Fruit fly (Drosophila melanogaster) S2 (cell line): ENCODE measurements around the gene CG43290.

Experiments used
- CG8478 ChIP-seq: fragments of >200 bp; optimal IDR thresholded peaks from 2 replicates; lab custom pipeline; 2018
- CTCF ChIP-seq, 2 experiments: fragments of >200 bp; optimal IDR thresholded peaks; 2 replicates each; lab custom pipeline; 2018

Gene CG43290

dm6 chr3R:7349452-7349851 is at the start of gene CG43290:
TSS of gene CG43290 (minus strand) at chr3R:7349552.
- TF ChIP-seq CTCF (optimal IDR thresholded peaks at IDR 0.05; lab: Kevin White, UChicago) = no peak
- no peak for TF ChIP-seq CG8478 (lab: Kevin White, UChicago)

dm6 chr3R:7394047-7394446 is 44.7 kb upstream of the CG43290 start:
- no peak for TF ChIP-seq CG8478 (lab: Kevin White, UChicago)
- no peak for TF ChIP-seq CTCF (optimal IDR thresholded peaks at IDR 0.05; lab: Kevin White, UChicago)

dm6 chr3R:7391113-7391512 is 41.8 kb upstream of the CG43290 start, which contains the start of gene CG42650:
TSS of gene CG42650 (plus strand) at chr3R:7391413.
- no peak for TF ChIP-seq CTCF (optimal IDR thresholded peaks at IDR 0.05; lab: Kevin White, UChicago)
- TF ChIP-seq CG8478 (lab: Kevin White, UChicago) = no peak

- TF ChIP-seq CTCF (optimal IDR thresholded peaks at IDR 0.05; lab: Kevin White, UChicago) (no peak), CG8478 (lab: Kevin White, UChicago) (no peak)
These were observed 19.9 kb upstream of the CG43290 start, which contains the start of gene MstProx for dm6 chr3R:7369205-7369604. TSS of gene MstProx (minus strand) at chr3R:7369305.

DNA sequence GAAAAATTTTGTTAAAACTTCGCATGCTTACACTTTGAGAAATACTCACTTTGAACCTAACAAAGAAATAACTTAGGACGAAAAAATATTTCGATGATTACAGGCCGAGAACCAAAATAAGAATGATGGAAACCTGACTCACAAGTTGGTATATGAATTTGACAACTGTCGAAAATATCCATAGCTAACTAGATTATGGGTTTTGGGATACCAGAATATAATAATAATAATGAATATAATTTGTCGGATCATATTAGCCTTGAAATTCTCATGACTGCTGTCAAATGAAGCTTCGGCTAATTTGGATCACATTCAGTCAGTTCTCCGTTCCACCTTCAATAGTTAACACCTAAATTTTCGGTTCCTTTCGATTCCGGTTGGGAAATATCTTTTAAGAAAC is 16.2 kb upstream of the CG43290 start, which contains the start of the genes Mst84Db and Mst84Da:
TSS of gene Mst84Db (minus strand) at position 101 of the 400 bp plus-strand sequence.
TSS of gene Mst84Da (plus strand) at position 324 of the 400 bp plus-strand sequence.
- TF ChIP-seq CG8478 (lab: Kevin White, UChicago) (no peak), CTCF (optimal IDR thresholded peaks at IDR 0.05; lab: Kevin White, UChicago) (no peak)

DNA sequence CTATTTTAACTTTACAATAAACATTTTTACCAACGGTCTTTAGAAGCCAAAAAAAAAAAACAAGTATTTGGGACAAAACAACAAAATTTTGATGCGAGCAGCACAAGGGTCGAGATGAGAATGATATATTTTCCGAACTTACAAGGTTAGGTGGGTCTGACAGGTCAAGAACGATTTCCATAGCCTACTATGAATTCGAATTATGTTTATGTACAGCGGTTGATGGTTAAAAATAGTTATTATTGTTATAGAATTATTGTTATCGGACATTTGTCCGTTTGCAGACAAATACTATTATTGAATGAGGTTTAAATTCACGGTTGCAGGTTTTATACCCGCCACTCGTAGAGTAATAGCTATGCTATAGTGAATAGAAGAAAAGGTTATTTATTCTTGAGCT is 15.2 kb upstream of the CG43290 start, which contains the start of gene Mst84Dc:
TSS of gene Mst84Dc (minus strand) at position 101 of the 400 bp plus-strand sequence.
- TF ChIP-seq CG8478 (lab: Kevin White, UChicago) (no peak), CTCF (optimal IDR thresholded peaks at IDR 0.05; lab: Kevin White, UChicago) (no peak)

DNA sequence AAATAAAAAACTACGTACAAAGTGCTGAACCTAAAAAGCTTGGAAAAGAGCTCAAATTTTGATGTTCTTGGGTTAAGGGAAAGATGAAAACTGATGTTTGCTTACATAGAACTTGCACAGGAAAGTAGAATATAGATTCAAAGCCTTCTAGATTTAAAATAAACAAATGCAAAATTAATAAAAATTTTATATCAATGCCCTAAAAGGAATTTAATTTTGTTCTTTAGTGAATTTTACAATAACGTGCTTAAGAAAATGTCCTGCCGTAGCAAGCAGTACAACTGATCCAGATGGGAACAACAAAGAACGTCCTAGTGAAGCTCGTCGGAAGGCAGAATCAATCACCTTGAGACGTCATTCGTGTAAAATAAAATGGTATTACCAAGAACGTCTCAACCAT is 14.3 kb upstream of the CG43290 start, which contains the start of gene Mst84Dd:
TSS of gene Mst84Dd (minus strand) at position 101 of the 400 bp plus-strand sequence.
- TF ChIP-seq CG8478 (lab: Kevin White, UChicago) (no peak), CTCF (optimal IDR thresholded peaks at IDR 0.05; lab: Kevin White, UChicago) (no peak)

- TF ChIP-seq CTCF (optimal IDR thresholded peaks at IDR 0.05; lab: Kevin White, UChicago) = no peak
These were observed 12.7 kb upstream of the CG43290 start, which contains the start of gene CG17944 for dm6 chr3R:7362023-7362422. TSS of gene CG17944 (minus strand) at chr3R:7362123.

dm6 chr3R:7346445-7346844 is 2.9 kb downstream of the CG43290 start, which contains the start of gene nxf4:
TSS of gene nxf4 (plus strand) at chr3R:7346730.
- TF ChIP-seq CG8478 (lab: Kevin White, UChicago) (no peak), CTCF (optimal IDR thresholded peaks at IDR 0.05; lab: Kevin White, UChicago) (peak; percentile 95 to 97)

dm6 chr3R:7344769-7345168 is 4.6 kb downstream of the CG43290 start, which contains the start of gene CG31496:
TSS of gene CG31496 (plus strand) at chr3R:7345069.
- no peak for TF ChIP-seq CTCF (optimal IDR thresholded peaks at IDR 0.05; lab: Kevin White, UChicago)
- TF ChIP-seq CG8478 (lab: Kevin White, UChicago) = no peak

- TF ChIP-seq CG8478 (lab: Kevin White, UChicago) (no peak), CTCF (optimal IDR thresholded peaks at IDR 0.05; lab: Kevin White, UChicago) (no peak)
These were observed 12.9 kb downstream of the CG43290 start for dm6 chr3R:7336454-7336853.

DNA sequence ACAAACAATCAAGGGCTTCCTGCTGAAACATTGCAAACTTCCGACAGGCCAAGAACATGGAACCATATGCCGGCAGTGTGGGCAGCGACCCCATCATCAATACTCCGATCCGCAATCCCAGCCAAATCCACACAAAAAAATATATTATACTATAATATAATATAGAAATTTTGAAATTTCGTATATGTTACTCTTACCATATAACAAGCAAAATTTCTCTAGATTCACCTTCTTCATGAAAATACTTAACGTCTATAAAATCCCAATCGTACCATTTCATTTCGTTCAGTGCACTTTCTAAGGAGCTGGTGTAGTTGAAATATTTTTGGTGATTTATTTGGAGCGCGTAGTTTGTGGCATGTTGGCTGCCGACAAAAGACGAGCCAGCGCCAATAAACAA is 14.7 kb downstream of the CG43290 start:
- TF ChIP-seq CG8478 (lab: Kevin White, UChicago) (no peak), CTCF (optimal IDR thresholded peaks at IDR 0.05; lab: Kevin White, UChicago) (no peak)

dm6 chr3R:7330695-7331094 is 18.7 kb downstream of the CG43290 start:
- no peak for TF ChIP-seq CTCF (optimal IDR thresholded peaks at IDR 0.05; lab: Kevin White, UChicago)
- no peak for TF ChIP-seq CG8478 (lab: Kevin White, UChicago)

DNA sequence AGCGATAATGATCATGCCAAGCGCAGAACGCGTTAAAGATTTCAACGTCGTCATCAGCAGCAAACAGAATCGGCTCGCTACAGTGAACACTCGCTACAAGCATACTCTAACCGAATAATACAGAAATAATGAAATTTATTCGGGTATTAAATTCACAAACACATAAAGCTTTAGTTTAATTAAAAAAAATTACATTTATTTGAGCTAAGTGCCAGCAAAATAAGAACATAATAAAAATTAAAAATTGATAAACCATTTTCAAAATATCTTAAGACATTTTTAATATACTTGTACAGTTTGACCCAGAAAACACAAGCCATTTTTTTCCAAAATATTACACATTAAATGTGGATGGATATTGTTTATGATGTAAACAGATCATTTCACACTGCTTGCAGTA is 23.2 kb downstream of the CG43290 start:
- TF ChIP-seq CTCF (optimal IDR thresholded peaks at IDR 0.05; lab: Kevin White, UChicago) = no peak
- TF ChIP-seq CG8478 (lab: Kevin White, UChicago) = no peak

dm6 chr3R:7322549-7322948 is 26.8 kb downstream of the CG43290 start:
- TF ChIP-seq CG8478 (lab: Kevin White, UChicago) = no peak
- TF ChIP-seq CTCF (optimal IDR thresholded peaks at IDR 0.05; lab: Kevin White, UChicago) = no peak

- TF ChIP-seq CTCF (optimal IDR thresholded peaks at IDR 0.05; lab: Kevin White, UChicago) (no peak), CG8478 (lab: Kevin White, UChicago) (no peak)
These were observed 32.2 kb downstream of the CG43290 start, which contains the start of gene CG10029 for dm6 chr3R:7317107-7317506. TSS of gene CG10029 (minus strand) at chr3R:7317207.
